Worm (Caenorhabditis elegans): ENCODE data around the gene snf-11.

ce11 chrV:11265482-11265881 is 42.8 kb downstream of the snf-11 start, which contains the start of gene cln-3.1:
- no peak for TF ChIP-seq snpc-4 (tag; optimal IDR thresholded peaks at IDR 0.05)
- TF ChIP-seq lin-13 (tag; optimal IDR thresholded peaks at IDR 0.05) = no peak
- TF ChIP-seq unc-62 (GFP tag; optimal IDR thresholded peaks at IDR 0.05) = no peak
